Worm (Caenorhabditis elegans): ENCODE results near the gene C49C3.9.
"Not testable (repeated sequence)": the region's sequence is repeated elsewhere in the genome, so short reads cannot be mapped to it uniquely, and the experiment has no call there.

Gene C49C3.9

ce11 chrIV:17311842-17312241 lies 30.3 kb downstream of the C49C3.9 start, which contains the start of gene snf-9:
TSS of gene snf-9 (plus strand) at chrIV:17312142.
- no peak for TF ChIP-seq repo-1 (tag; optimal IDR thresholded peaks at IDR 0.05)
- no peak for TF ChIP-seq lin-40 (tag; optimal IDR thresholded peaks at IDR 0.05)

- TF ChIP-seq rpc-1 (optimal IDR thresholded peaks at IDR 0.05) (no peak), rpc-1 (tag; optimal IDR thresholded peaks at IDR 0.05) (no peak), hlh-12 (tag; optimal IDR thresholded peaks at IDR 0.05) (no peak), snpc-1.3 (tag; optimal IDR thresholded peaks at IDR 0.05; ENCODE audit: insufficient read depth) (no peak), ztf-28 (GFP tag; IDR thresholded peaks at IDR 0.05) (no peak), dpff-1 (tag; optimal IDR thresholded peaks at IDR 0.05) (no peak), snpc-4 (GFP tag; optimal IDR thresholded peaks at IDR 0.05) (no peak), snpc-4 (tag; optimal IDR thresholded peaks at IDR 0.05) (no peak), ekl-4 (GFP tag; IDR thresholded peaks at IDR 0.05) (no peak), D2030.7 (GFP tag; IDR thresholded peaks at IDR 0.05) (no peak), fkh-3 (tag; optimal IDR thresholded peaks at IDR 0.05) (no peak), F39B2.1 (GFP tag; IDR thresholded peaks at IDR 0.05) (no peak)
Observed at ce11 chrIV:17308211-17308610, 33.9 kb downstream of the C49C3.9 start, which contains the start of gene T28F3.9. TSS of gene T28F3.9 (plus strand) at chrIV:17308511.

ce11 chrIV:17307223-17307622 lies 34.9 kb downstream of the C49C3.9 start, which contains the start of gene T28F3.8:
TSS of gene T28F3.8 (minus strand) at chrIV:17307323.
- TF ChIP-seq hrde-1 (tag; optimal IDR thresholded peaks at IDR 0.05; ENCODE audit: borderline replicate concordance); ztf-28 (GFP tag; IDR thresholded peaks at IDR 0.05); C17E4.6 (GFP tag; IDR thresholded peaks at IDR 0.05): not testable (repeated sequence)

- TF ChIP-seq K11D2.4 (GFP tag; IDR thresholded peaks at IDR 0.05) (no peak), C06A6.2 (GFP tag; conservative IDR thresholded peaks at IDR 0.05) (no peak), hmg-20 (GFP tag; IDR thresholded peaks at IDR 0.05) (no peak), F49E8.2 (tag; optimal IDR thresholded peaks at IDR 0.05; ENCODE audit: insufficient read depth) (no peak), let-526 (GFP tag; IDR thresholded peaks at IDR 0.05) (no peak), hlh-12 (tag; optimal IDR thresholded peaks at IDR 0.05) (no peak), athp-1 (tag; optimal IDR thresholded peaks at IDR 0.05) (no peak), F33H1.4 (GFP tag; IDR thresholded peaks at IDR 0.05) (no peak), atf-7 (tag; optimal IDR thresholded peaks at IDR 0.05) (no peak), tbp1 (GFP tag; optimal IDR thresholded peaks at IDR 0.05) (no peak)
Observed at ce11 chrIV:17301933-17302332, 40.2 kb downstream of the C49C3.9 start, which contains the start of gene ifta-2. TSS of gene ifta-2 (minus strand) at chrIV:17302033.

- TF ChIP-seq nhr-179 (tag; optimal IDR thresholded peaks at IDR 0.05), result no peak
- TF ChIP-seq egl-44 (GFP tag; IDR thresholded peaks at IDR 0.05), result no peak
- TF ChIP-seq ztf-3 (GFP tag; optimal IDR thresholded peaks at IDR 0.05), result no peak
- no peak for TF ChIP-seq lin-54 (GFP tag; optimal IDR thresholded peaks at IDR 0.05)
- TF ChIP-seq madf-6 (GFP tag; IDR thresholded peaks at IDR 0.05), result no peak
- TF ChIP-seq ets-4 (GFP tag; optimal IDR thresholded peaks at IDR 0.05), result no peak
- TF ChIP-seq ztf-22 (GFP tag; optimal IDR thresholded peaks at IDR 0.05), result no peak
- TF ChIP-seq nfya-2 (GFP tag; IDR thresholded peaks at IDR 0.05), result no peak
- TF ChIP-seq nfya-1 (tag; optimal IDR thresholded peaks at IDR 0.05; ENCODE audit: borderline replicate concordance, insufficient read depth), result no peak
- no peak for TF ChIP-seq hlh-26 (GFP tag; conservative IDR thresholded peaks at IDR 0.05)
- no peak for TF ChIP-seq F55B11.4 (tag; optimal IDR thresholded peaks at IDR 0.05; ENCODE audit: borderline replicate concordance, insufficient read depth)
- no peak for TF ChIP-seq rcor-1 (GFP tag; IDR thresholded peaks at IDR 0.05)
- TF ChIP-seq unc-62 (GFP tag; optimal IDR thresholded peaks at IDR 0.05), result no peak
- TF ChIP-seq F37B4.10 (GFP tag; IDR thresholded peaks at IDR 0.05), result no peak
- TF ChIP-seq C06A6.2 (GFP tag; conservative IDR thresholded peaks at IDR 0.05), result no peak
- no peak for TF ChIP-seq chd-7 (tag; optimal IDR thresholded peaks at IDR 0.05)
- no peak for TF ChIP-seq athp-1 (tag; optimal IDR thresholded peaks at IDR 0.05)
- no peak for TF ChIP-seq pbrm-1 (GFP tag; IDR thresholded peaks at IDR 0.05)
- TF ChIP-seq rec-8 (tag; optimal IDR thresholded peaks at IDR 0.05), result no peak
Observed at ce11 chrIV:17294489-17294888, 47.6 kb downstream of the C49C3.9 start, which contains the start of gene T28F3.5. TSS of gene T28F3.5 (plus strand) at chrIV:17294789.
